Worm (Caenorhabditis elegans): Measurements from ENCODE around the gene C09E9.1.

Gene C09E9.1

ce11 chrIV:1274583-1274982 is at the start of gene C09E9.1:
C09E9.1 (plus strand) TSS chrIV:1274868.
- TF ChIP-seq ztf-23 (GFP tag; IDR thresholded peaks at IDR 0.05) (no peak), ref-1 (GFP tag; conservative IDR thresholded peaks at IDR 0.05) (no peak), T22C8.4 (GFP tag; IDR thresholded peaks at IDR 0.05) (no peak), cog-1 (tag; optimal IDR thresholded peaks at IDR 0.05) (no peak), flt-1 (GFP tag; IDR thresholded peaks at IDR 0.05) (no peak), klf-2 (GFP tag; conservative IDR thresholded peaks at IDR 0.05) (no peak), tab-1 (GFP tag; IDR thresholded peaks at IDR 0.05) (no peak), ztf-29 (GFP tag; IDR thresholded peaks at IDR 0.05) (no peak), med-1 (GFP tag; optimal IDR thresholded peaks at IDR 0.05; ENCODE audit: insufficient read depth) (no peak)

- no peak for TF ChIP-seq flt-1 (GFP tag; IDR thresholded peaks at IDR 0.05)
- TF ChIP-seq tab-1 (GFP tag; IDR thresholded peaks at IDR 0.05) = no peak
- TF ChIP-seq med-1 (GFP tag; optimal IDR thresholded peaks at IDR 0.05; ENCODE audit: insufficient read depth) = no peak
- TF ChIP-seq klf-2 (GFP tag; conservative IDR thresholded peaks at IDR 0.05) = no peak
- TF ChIP-seq cog-1 (tag; optimal IDR thresholded peaks at IDR 0.05) = no peak
- TF ChIP-seq ztf-23 (GFP tag; IDR thresholded peaks at IDR 0.05) = no peak
- no peak for TF ChIP-seq T22C8.4 (GFP tag; IDR thresholded peaks at IDR 0.05)
Measured at ce11 chrIV:1225596-1226232, 49.0 kb upstream of the C09E9.1 start, which contains the start of gene W09G12.8. W09G12.8 (plus strand) TSS chrIV:1226182.

ce11 chrIV:1228675-1229130 is 46.0 kb upstream of the C09E9.1 start, which contains the start of gene W09G12.7:
W09G12.7 (plus strand) TSS chrIV:1229080.
- TF ChIP-seq ztf-23 (GFP tag; IDR thresholded peaks at IDR 0.05) = no peak
- TF ChIP-seq klf-2 (GFP tag; conservative IDR thresholded peaks at IDR 0.05) = no peak
- no peak for TF ChIP-seq T22C8.4 (GFP tag; IDR thresholded peaks at IDR 0.05)
- TF ChIP-seq ref-1 (GFP tag; conservative IDR thresholded peaks at IDR 0.05) = no peak
- TF ChIP-seq ztf-29 (GFP tag; IDR thresholded peaks at IDR 0.05) = no peak
- no peak for TF ChIP-seq flt-1 (GFP tag; IDR thresholded peaks at IDR 0.05)
- TF ChIP-seq med-1 (GFP tag; optimal IDR thresholded peaks at IDR 0.05; ENCODE audit: insufficient read depth) = no peak
- no peak for TF ChIP-seq tab-1 (GFP tag; IDR thresholded peaks at IDR 0.05)

- TF ChIP-seq ztf-23 (GFP tag; IDR thresholded peaks at IDR 0.05) (no peak), flt-1 (GFP tag; IDR thresholded peaks at IDR 0.05) (no peak), klf-2 (GFP tag; conservative IDR thresholded peaks at IDR 0.05) (no peak), tab-1 (GFP tag; IDR thresholded peaks at IDR 0.05) (no peak), ztf-29 (GFP tag; IDR thresholded peaks at IDR 0.05) (no peak), cog-1 (tag; optimal IDR thresholded peaks at IDR 0.05) (no peak), med-1 (GFP tag; optimal IDR thresholded peaks at IDR 0.05; ENCODE audit: insufficient read depth) (no peak), ref-1 (GFP tag; conservative IDR thresholded peaks at IDR 0.05) (no peak), T22C8.4 (GFP tag; IDR thresholded peaks at IDR 0.05) (no peak)
Measured at ce11 chrIV:1231589-1231988, 43.1 kb upstream of the C09E9.1 start, which contains the start of gene W09G12.6. W09G12.6 (plus strand) TSS chrIV:1231889.

ce11 chrIV:1232419-1233145 is 42.1 kb upstream of the C09E9.1 start:
- TF ChIP-seq flt-1 (GFP tag; IDR thresholded peaks at IDR 0.05) = no peak
- no peak for TF ChIP-seq klf-2 (GFP tag; conservative IDR thresholded peaks at IDR 0.05)
- TF ChIP-seq ztf-23 (GFP tag; IDR thresholded peaks at IDR 0.05) = no peak

- TF ChIP-seq T22C8.4 (GFP tag; IDR thresholded peaks at IDR 0.05) = peak; percentile 56
- TF ChIP-seq med-1 (GFP tag; optimal IDR thresholded peaks at IDR 0.05; ENCODE audit: insufficient read depth) = no peak
- TF ChIP-seq ztf-29 (GFP tag; IDR thresholded peaks at IDR 0.05) = no peak
- no peak for TF ChIP-seq ztf-23 (GFP tag; IDR thresholded peaks at IDR 0.05)
Measured at ce11 chrIV:1234780-1235179, 39.9 kb upstream of the C09E9.1 start.

ce11 chrIV:1235785-1236184 is 38.9 kb upstream of the C09E9.1 start:
- TF ChIP-seq tab-1 (GFP tag; IDR thresholded peaks at IDR 0.05) (no peak), klf-2 (GFP tag; conservative IDR thresholded peaks at IDR 0.05) (no peak), flt-1 (GFP tag; IDR thresholded peaks at IDR 0.05) (no peak), ref-1 (GFP tag; conservative IDR thresholded peaks at IDR 0.05) (no peak), T22C8.4 (GFP tag; IDR thresholded peaks at IDR 0.05) (peak; percentile 67), ztf-29 (GFP tag; IDR thresholded peaks at IDR 0.05) (no peak), ztf-23 (GFP tag; IDR thresholded peaks at IDR 0.05) (no peak)

ce11 chrIV:1238147-1238546 is 36.5 kb upstream of the C09E9.1 start:
- no peak for TF ChIP-seq ref-1 (GFP tag; conservative IDR thresholded peaks at IDR 0.05)
- no peak for TF ChIP-seq ztf-29 (GFP tag; IDR thresholded peaks at IDR 0.05)
- no peak for TF ChIP-seq tab-1 (GFP tag; IDR thresholded peaks at IDR 0.05)
- no peak for TF ChIP-seq ztf-23 (GFP tag; IDR thresholded peaks at IDR 0.05)
- no peak for TF ChIP-seq med-1 (GFP tag; optimal IDR thresholded peaks at IDR 0.05; ENCODE audit: insufficient read depth)
- TF ChIP-seq cog-1 (tag; optimal IDR thresholded peaks at IDR 0.05) = no peak
- TF ChIP-seq flt-1 (GFP tag; IDR thresholded peaks at IDR 0.05) = no peak
- no peak for TF ChIP-seq klf-2 (GFP tag; conservative IDR thresholded peaks at IDR 0.05)
- TF ChIP-seq T22C8.4 (GFP tag; IDR thresholded peaks at IDR 0.05) = no peak

ce11 chrIV:1239686-1240085 is 35.0 kb upstream of the C09E9.1 start, which contains the start of gene F38A1.8:
F38A1.8 (minus strand) TSS chrIV:1239852.
- TF ChIP-seq tab-1 (GFP tag; IDR thresholded peaks at IDR 0.05) (no peak), klf-2 (GFP tag; conservative IDR thresholded peaks at IDR 0.05) (no peak), ztf-29 (GFP tag; IDR thresholded peaks at IDR 0.05) (no peak), med-1 (GFP tag; optimal IDR thresholded peaks at IDR 0.05; ENCODE audit: insufficient read depth) (no peak), ref-1 (GFP tag; conservative IDR thresholded peaks at IDR 0.05) (no peak), cog-1 (tag; optimal IDR thresholded peaks at IDR 0.05) (no peak), ztf-23 (GFP tag; IDR thresholded peaks at IDR 0.05) (0 out of 2 replicates have a peak, but pooled peaks have one; percentile 41)

Data from whole organism, midembryonic.